Fruit fly (Drosophila melanogaster): ENCODE data around the gene Cpr64Aa.

DNA sequence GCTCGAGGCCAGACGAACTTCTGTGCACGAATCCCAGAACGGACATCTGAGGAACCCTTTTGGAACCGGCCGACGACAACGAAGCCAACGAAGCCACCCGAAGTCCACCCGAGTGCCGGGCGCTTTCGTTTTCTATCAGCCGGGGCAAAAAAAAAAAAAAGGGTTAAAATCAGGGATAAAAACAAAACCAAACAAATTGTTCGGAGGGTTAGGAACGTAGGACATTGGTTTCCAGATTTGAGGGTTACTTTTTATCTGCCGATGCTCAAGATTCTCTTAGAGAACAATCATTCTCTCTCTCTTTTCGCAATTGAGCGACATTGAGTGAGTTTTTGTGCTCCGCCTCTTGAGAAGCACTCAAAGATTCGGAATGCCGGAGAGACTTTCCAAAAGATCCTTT lies 48.1 kb downstream of the Cpr64Aa start, which contains the start of gene nab:
- no peak for TF ChIP-seq CG2202 (tag; optimal IDR thresholded peaks at IDR 0.05)
- no peak for TF ChIP-seq CG4730 (GFP tag; IDR thresholded peaks at IDR 0.05)
- TF ChIP-seq HLH3B (GFP tag; IDR thresholded peaks at IDR 0.05), result no peak
- no peak for TF ChIP-seq ind (GFP tag; optimal IDR thresholded peaks at IDR 0.05)
- TF ChIP-seq CG9817 (tag; optimal IDR thresholded peaks at IDR 0.05), result no peak

Measured in whole organism, embryonic.